Fruit fly (Drosophila melanogaster): ENCODE measurements around the gene CG15385.

dm6 chr2L:2206066-2206465, 6.3 kb downstream of the CG15385 start, which contains the start of gene CG31668:
- TF ChIP-seq dan (GFP tag; IDR thresholded peaks at IDR 0.05) (no peak), jing (GFP tag; optimal IDR thresholded peaks at IDR 0.05) (no peak), CG15073 (GFP tag; optimal IDR thresholded peaks at IDR 0.05) (no peak)
